Fruit fly (Drosophila melanogaster) whole organism, embryonic: ENCODE measurements around the gene CG6937.

Experiments used
- BEAF-32 ChIP-seq: fragments of 200-800 bp; sonication (Bioruptor generic); optimal IDR thresholded peaks from 3 replicates; lab custom pipeline; 2017; ENCODE audit warnings: missing biosample characterization, missing genetic modification characterization, mild to moderate bottlenecking, moderate library complexity, missing genetic modification reagents
- Bgb ChIP-seq: fragments of 200-800 bp; sonication (Bioruptor generic); IDR thresholded peaks from 2 replicates; pipeline ENCODE4 v1.3.6; 2022; ENCODE audit warnings: missing biosample characterization, missing genetic modification characterization; ENCODE audit not compliant: partially characterized antibody
- CG10209 ChIP-seq: fragments of 200-800 bp; sonication (Bioruptor generic); optimal IDR thresholded peaks from 3 replicates; lab custom pipeline; 2017; ENCODE audit warnings: missing biosample characterization, mild to moderate bottlenecking, missing genetic modification characterization, missing genetic modification reagents
- CG10462 ChIP-seq: fragments of 200-800 bp; sonication (Bioruptor generic); optimal IDR thresholded peaks from 2 replicates; lab custom pipeline; 2016; ENCODE audit warnings: missing biosample characterization, missing genetic modification characterization
- CG11093 ChIP-seq: fragments of 200-800 bp; sonication (Bioruptor generic); IDR thresholded peaks from 3 replicates; pipeline ENCODE4 v1.3.6; 2022; ENCODE audit warnings: missing biosample characterization, missing genetic modification characterization
- CG11560 ChIP-seq: fragments of 200-800 bp; sonication (Bioruptor generic); IDR thresholded peaks from 3 replicates; pipeline ENCODE4 v1.3.6; 2022; ENCODE audit warnings: missing biosample characterization, missing genetic modification characterization
- CG12659 ChIP-seq: fragments of 200-800 bp; sonication (Bioruptor generic); optimal IDR thresholded peaks from 3 replicates; lab custom pipeline; 2017; ENCODE audit warnings: mild to moderate bottlenecking, missing biosample characterization, missing genetic modification reagents, missing genetic modification characterization
- CG12769 ChIP-seq: fragments of 200-800 bp; sonication (Bioruptor generic); optimal IDR thresholded peaks from 2 replicates; lab custom pipeline; 2019; ENCODE audit warnings: missing biosample characterization, mild to moderate bottlenecking, missing genetic modification characterization, moderate library complexity
- CG14710 ChIP-seq: fragments of 200-800 bp; sonication (Bioruptor generic); optimal IDR thresholded peaks from 3 replicates; lab custom pipeline; 2019; ENCODE audit warnings: missing biosample characterization, mild to moderate bottlenecking, missing genetic modification characterization, moderate library complexity
- CG14860 ChIP-seq: fragments of 200-800 bp; sonication (Bioruptor generic); IDR thresholded peaks from 3 replicates; pipeline ENCODE4 v1.3.6; 2022; ENCODE audit warnings: missing biosample characterization, missing genetic modification characterization; ENCODE audit not compliant: partially characterized antibody
- CG1603 ChIP-seq: fragments of 200-800 bp; sonication (Bioruptor generic); optimal IDR thresholded peaks from 2 replicates; lab custom pipeline; 2019; ENCODE audit warnings: missing biosample characterization, mild to moderate bottlenecking, missing genetic modification characterization, moderate library complexity
- CG16813 ChIP-seq: fragments of 200-800 bp; sonication (Bioruptor generic); IDR thresholded peaks from 3 replicates; pipeline ENCODE4 v1.3.6; 2022; ENCODE audit warnings: missing biosample characterization, missing genetic modification characterization; ENCODE audit not compliant: partially characterized antibody
- CG2116 ChIP-seq: fragments of 200-800 bp; sonication (Bioruptor generic); optimal IDR thresholded peaks from 3 replicates; lab custom pipeline; 2018; ENCODE audit warnings: missing biosample characterization, mild to moderate bottlenecking, missing genetic modification characterization
- CG34224 ChIP-seq: fragments of 200-800 bp; sonication (Bioruptor generic); IDR thresholded peaks from 3 replicates; pipeline ENCODE4 v1.3.6; 2022; ENCODE audit warnings: missing biosample characterization, missing genetic modification characterization; ENCODE audit not compliant: partially characterized antibody
- CG4282 ChIP-seq: fragments of 200-800 bp; sonication (Bioruptor generic); optimal IDR thresholded peaks from 2 replicates; lab custom pipeline; 2016; ENCODE audit warnings: missing biosample characterization, missing genetic modification characterization
- CG4617 ChIP-seq: fragments of 200-800 bp; sonication (Bioruptor generic); optimal IDR thresholded peaks from 3 replicates; lab custom pipeline; 2016; ENCODE audit warnings: missing biosample characterization, missing genetic modification characterization, borderline replicate concordance
- CG6175 ChIP-seq: fragments of 200-800 bp; sonication (Bioruptor generic); IDR thresholded peaks from 3 replicates; pipeline ENCODE4 v1.3.6; 2022; ENCODE audit warnings: missing biosample characterization, missing genetic modification characterization
- CG6791 ChIP-seq: fragments of 200-800 bp; sonication (Bioruptor generic); IDR thresholded peaks from 3 replicates; pipeline ENCODE4 v1.3.6; 2022; ENCODE audit warnings: missing biosample characterization, missing genetic modification characterization; ENCODE audit not compliant: partially characterized antibody
- CG7357 ChIP-seq: fragments of 200-800 bp; sonication (Bioruptor generic); IDR thresholded peaks from 3 replicates; pipeline ENCODE4 v1.3.6; 2022; ENCODE audit warnings: missing biosample characterization, missing genetic modification characterization
- CG8765 ChIP-seq: fragments of 200-800 bp; sonication (Bioruptor generic); IDR thresholded peaks from 2 replicates; pipeline ENCODE4 v1.3.6; 2022; ENCODE audit warnings: missing biosample characterization, missing genetic modification characterization
- CG9609 ChIP-seq: fragments of 200-800 bp; sonication (Bioruptor generic); optimal IDR thresholded peaks from 3 replicates; lab custom pipeline; 2016; ENCODE audit warnings: missing biosample characterization, missing genetic modification characterization
- Camta ChIP-seq: fragments of 200-800 bp; sonication (Bioruptor generic); optimal IDR thresholded peaks from 2 replicates; lab custom pipeline; 2016; ENCODE audit warnings: missing biosample characterization, missing genetic modification characterization
- Dll ChIP-seq: fragments of 200-800 bp; sonication (Bioruptor generic); IDR thresholded peaks from 4 replicates; pipeline ENCODE4 v1.3.6; 2022; ENCODE audit warnings: missing biosample characterization, missing genetic modification characterization; ENCODE audit not compliant: partially characterized antibody
- Dp ChIP-seq: fragments of 200-800 bp; sonication (Bioruptor generic); optimal IDR thresholded peaks from 2 replicates; lab custom pipeline; 2018; ENCODE audit warnings: missing biosample characterization, mild to moderate bottlenecking, missing genetic modification characterization, moderate library complexity
- Dref ChIP-seq: fragments of 200-800 bp; sonication (Bioruptor generic); IDR thresholded peaks from 2 replicates; pipeline ENCODE4 v1.3.6; 2022; ENCODE audit warnings: missing biosample characterization, missing genetic modification characterization
- E2f2 ChIP-seq: fragments of 200-800 bp; sonication (Bioruptor generic); IDR thresholded peaks from 2 replicates; pipeline ENCODE4 v1.3.6; 2022; ENCODE audit warnings: missing biosample characterization, missing genetic modification characterization
- HLH4C ChIP-seq: fragments of 200-800 bp; sonication (Bioruptor generic); IDR thresholded peaks from 3 replicates; pipeline ENCODE4 v1.3.6; 2022; ENCODE audit warnings: missing biosample characterization, missing genetic modification characterization; ENCODE audit not compliant: partially characterized antibody
- MBD-R2 ChIP-seq: fragments of 200-800 bp; sonication (Bioruptor generic); IDR thresholded peaks from 2 replicates; pipeline ENCODE4 v1.3.6; 2022; ENCODE audit warnings: missing biosample characterization, missing genetic modification characterization
- MESR4 ChIP-seq: fragments of 200-800 bp; sonication (Bioruptor generic); optimal IDR thresholded peaks from 2 replicates; lab custom pipeline; 2018; ENCODE audit warnings: missing biosample characterization, mild to moderate bottlenecking, missing genetic modification characterization, moderate library complexity
- Myb ChIP-seq: fragments of 200-800 bp; sonication (Bioruptor generic); optimal IDR thresholded peaks from 2 replicates; lab custom pipeline; 2016; ENCODE audit warnings: missing biosample characterization, missing genetic modification characterization
- Pdp1 ChIP-seq, 2 experiments: fragments of 200-800 bp; sonication (Bioruptor generic); optimal IDR thresholded peaks; 3 replicates each; lab custom pipeline; 2016; ENCODE audit warnings: missing biosample characterization in 2 of 2, missing genetic modification characterization in 2 of 2, mild to moderate bottlenecking in 1 of 2, moderate library complexity in 1 of 2
- Rx ChIP-seq: fragments of 200-800 bp; sonication (Bioruptor generic); IDR thresholded peaks from 2 replicates; pipeline ENCODE4 v1.3.6; 2022; ENCODE audit warnings: missing biosample characterization, missing genetic modification characterization
- Scr ChIP-seq: fragments of 200-800 bp; sonication (Bioruptor generic); IDR thresholded peaks from 2 replicates; pipeline ENCODE4 v1.3.6; 2022; ENCODE audit warnings: missing biosample characterization, missing genetic modification characterization; ENCODE audit not compliant: partially characterized antibody
- amos ChIP-seq: fragments of 200-800 bp; sonication (Bioruptor generic); IDR thresholded peaks from 2 replicates; pipeline ENCODE4 v1.3.6; 2022; ENCODE audit warnings: missing biosample characterization, missing genetic modification characterization; ENCODE audit not compliant: partially characterized antibody
- bbx ChIP-seq: fragments of 200-800 bp; sonication (Bioruptor generic); IDR thresholded peaks from 2 replicates; pipeline ENCODE4 v1.3.6; 2022; ENCODE audit warnings: missing biosample characterization, missing genetic modification characterization; ENCODE audit not compliant: partially characterized antibody
- crp ChIP-seq, 2 experiments: fragments of 200-800 bp; sonication (Bioruptor generic); optimal IDR thresholded peaks; 2 replicates in 1 of 2; 3 replicates in 1 of 2; lab custom pipeline; 2017; ENCODE audit warnings: missing biosample characterization in 2 of 2, missing genetic modification characterization in 2 of 2, mild to moderate bottlenecking in 1 of 2, moderate library complexity in 1 of 2
- gfzf ChIP-seq: fragments of 200-800 bp; sonication (Bioruptor generic); optimal IDR thresholded peaks from 2 replicates; lab custom pipeline; 2016; ENCODE audit warnings: missing biosample characterization, mild to moderate bottlenecking, missing genetic modification characterization, moderate library complexity
- hbn ChIP-seq: fragments of 200-800 bp; sonication (Bioruptor generic); IDR thresholded peaks from 2 replicates; pipeline ENCODE4 v1.3.6; 2022; ENCODE audit warnings: missing biosample characterization, missing genetic modification characterization; ENCODE audit not compliant: partially characterized antibody
- inv ChIP-seq: fragments of 200-800 bp; sonication (Bioruptor generic); IDR thresholded peaks from 2 replicates; pipeline ENCODE4 v1.3.6; 2022; ENCODE audit warnings: missing biosample characterization, missing genetic modification characterization; ENCODE audit not compliant: partially characterized antibody
- mam ChIP-seq: fragments of 200-800 bp; sonication (Bioruptor generic); optimal IDR thresholded peaks from 3 replicates; lab custom pipeline; 2016; ENCODE audit warnings: missing biosample characterization, missing genetic modification characterization
- nerfin-2 ChIP-seq: fragments of 200-800 bp; sonication (Bioruptor generic); IDR thresholded peaks from 2 replicates; pipeline ENCODE4 v1.3.6; 2022; ENCODE audit warnings: missing biosample characterization, missing genetic modification characterization; ENCODE audit not compliant: partially characterized antibody
- pzg ChIP-seq: fragments of 200-800 bp; sonication (Bioruptor generic); optimal IDR thresholded peaks from 3 replicates; lab custom pipeline; 2018; ENCODE audit warnings: missing biosample characterization, mild to moderate bottlenecking, missing genetic modification characterization, moderate library complexity
- sens ChIP-seq: fragments of 200-800 bp; sonication (Bioruptor generic); peaks from one replicate; lab custom pipeline; 2016; ENCODE audit warnings: missing biosample characterization, missing genetic modification characterization
- ssp ChIP-seq: fragments of 200-800 bp; sonication (Bioruptor generic); IDR thresholded peaks from 2 replicates; pipeline ENCODE4 v1.3.6; 2022; ENCODE audit warnings: missing biosample characterization, missing genetic modification characterization
- tap ChIP-seq: fragments of 200-800 bp; optimal IDR thresholded peaks from 3 replicates; lab custom pipeline; 2019; ENCODE audit warnings: missing biosample characterization, mild to moderate bottlenecking, missing genetic modification characterization, moderate library complexity
- trem ChIP-seq: fragments of 200-800 bp; optimal IDR thresholded peaks from 3 replicates; lab custom pipeline; 2019; ENCODE audit warnings: missing biosample characterization, mild to moderate bottlenecking, missing genetic modification characterization, moderate library complexity
- unc-4 ChIP-seq: fragments of 200-800 bp; sonication (Bioruptor generic); IDR thresholded peaks from 2 replicates; pipeline ENCODE4 v1.3.6; 2022; ENCODE audit warnings: missing biosample characterization, missing genetic modification characterization; ENCODE audit not compliant: partially characterized antibody
- zen2 ChIP-seq: fragments of 200-800 bp; sonication (Bioruptor generic); IDR thresholded peaks from 3 replicates; pipeline ENCODE4 v1.3.6; 2022; ENCODE audit warnings: missing biosample characterization, missing genetic modification characterization; ENCODE audit not compliant: partially characterized antibody

The CG6937 gene

dm6 chr3R:22618280-22618679, 33.7 kb downstream of the CG6937 start, which contains the start of gene mRpL45:
Gene mRpL45, plus strand, starts transcription at chr3R:22618492.
- TF ChIP-seq sens (peak; percentile 47), zen2 (0 out of 3 replicates have a peak, but pooled peaks have one; percentile 37), Dll (GFP tag; lab: Robert Waterston, UW) (0 out of 4 replicates have a peak, but pooled peaks have one; percentile 34), unc-4 (GFP tag; lab: Robert Waterston, UW) (peak; percentile 53; the same call in 1 of the 2 replicates), pzg (GFP tag; lab: Kevin White, UChicago) (peak; percentile 50), CG10462 (GFP tag; lab: Kevin White, UChicago) (no peak), CG4617 (GFP tag; lab: Kevin White, UChicago) (peak; percentile 20), tap (tag; lab: Kevin White, UChicago) (no peak), Camta (GFP tag; lab: Kevin White, UChicago) (no peak), inv (GFP tag; lab: Robert Waterston, UW) (peak; percentile 36), Myb (GFP tag; lab: Kevin White, UChicago) (peak; percentile 85), mam (no peak), CG1603 (tag; lab: Kevin White, UChicago) (no peak), E2f2 (peak; percentile 67), Scr (peak; percentile 54), Bgb (GFP tag; lab: Robert Waterston, UW) (peak; percentile 66), CG14860 (0 out of 3 replicates have a peak, but pooled peaks have one; percentile 34), MESR4 (peak; percentile 53), CG11560 (peak; percentile 97), bbx (GFP tag; lab: Robert Waterston, UW) (peak; percentile 55), crp (GFP tag; optimal IDR thresholded peaks at IDR 0.05; lab: Kevin White, UChicago) (peak in 1 of 2 experiments; percentile 80), CG6175 (GFP tag; lab: Robert Waterston, UW) (no peak), Pdp1 (GFP tag; optimal IDR thresholded peaks at IDR 0.05; lab: Kevin White, UChicago) (peak in 1 of 2 experiments; percentile 93), CG7357 (GFP tag; lab: Robert Waterston, UW) (no peak), CG12659 (GFP tag; lab: Kevin White, UChicago) (peak; percentile 19), MBD-R2 (GFP tag; lab: Robert Waterston, UW) (peak; percentile 84), CG11093 (GFP tag; lab: Robert Waterston, UW) (no peak), gfzf (peak; percentile 66), CG8765 (GFP tag; lab: Robert Waterston, UW) (no peak), BEAF-32 (GFP tag; lab: Kevin White, UChicago) (peak; percentile 38), CG12769 (tag; lab: Kevin White, UChicago) (no peak), HLH4C (GFP tag; lab: Robert Waterston, UW) (peak; percentile 80), CG6791 (peak; percentile 77), CG2116 (GFP tag; lab: Kevin White, UChicago) (peak; percentile 59), CG10209 (GFP tag; lab: Kevin White, UChicago) (no peak), hbn (GFP tag; lab: Robert Waterston, UW) (peak; percentile 22; the same call in 1 of the 2 replicates), CG14710 (peak; percentile 9), ssp (GFP tag; lab: Robert Waterston, UW) (no peak), CG16813 (GFP tag; lab: Robert Waterston, UW) (peak; percentile 23; the same call in 1 of the 3 replicates), CG9609 (no peak), trem (tag; lab: Kevin White, UChicago) (peak; percentile 37), amos (peak; percentile 48; the same call in 1 of the 2 replicates), nerfin-2 (GFP tag; lab: Robert Waterston, UW) (peak; percentile 55; the same call in 1 of the 2 replicates), Rx (GFP tag; lab: Robert Waterston, UW) (no peak), CG4282 (GFP tag; lab: Kevin White, UChicago) (no peak), CG34224 (GFP tag; lab: Robert Waterston, UW) (peak; percentile 78), Dp (peak; percentile 60), Dref (GFP tag; lab: Robert Waterston, UW) (peak; percentile 84)
